Fruit fly (Drosophila melanogaster) whole organism, embryonic: ENCODE data around the gene Glut3.

Source experiments
- Antp ChIP-seq: fragments of 200-800 bp; sonication (Bioruptor generic); optimal IDR thresholded peaks from 3 replicates; lab custom pipeline; 2016; ENCODE audit warnings: missing biosample characterization, missing genetic modification characterization
- Awh ChIP-seq: fragments of 200-800 bp; sonication (Bioruptor generic); IDR thresholded peaks from 2 replicates; pipeline ENCODE4, ENCODE4 v1.3.6; 2022; ENCODE audit warnings: missing biosample characterization, missing genetic modification characterization
- B-H1 ChIP-seq: fragments of 200-800 bp; sonication (Bioruptor generic); IDR thresholded peaks from 3 replicates; pipeline ENCODE4 v1.3.6; 2022; ENCODE audit warnings: missing biosample characterization, missing genetic modification characterization
- Bteb2 ChIP-seq: fragments of 200-800 bp; sonication (Bioruptor generic); optimal IDR thresholded peaks from 2 replicates; lab custom pipeline; 2016; ENCODE audit warnings: missing biosample characterization, missing genetic modification characterization
- CG10209 ChIP-seq: fragments of 200-800 bp; sonication (Bioruptor generic); optimal IDR thresholded peaks from 3 replicates; lab custom pipeline; 2017; ENCODE audit warnings: missing biosample characterization, mild to moderate bottlenecking, missing genetic modification characterization, missing genetic modification reagents
- CG1024 ChIP-seq: fragments of 200-800 bp; sonication (Bioruptor generic); IDR thresholded peaks from 2 replicates; pipeline ENCODE4 v1.3.6; 2022; ENCODE audit warnings: missing biosample characterization, missing genetic modification characterization
- CG10565 ChIP-seq: fragments of 200-800 bp; sonication (Bioruptor generic); optimal IDR thresholded peaks from 3 replicates; lab custom pipeline; 2016; ENCODE audit warnings: missing biosample characterization, mild to moderate bottlenecking, missing genetic modification characterization
- CG10959 ChIP-seq: fragments of 200-800 bp; sonication (Bioruptor generic); IDR thresholded peaks from 2 replicates; pipeline ENCODE4 v1.3.6; 2022; ENCODE audit warnings: missing biosample characterization, missing genetic modification characterization
- CG11560 ChIP-seq: fragments of 200-800 bp; sonication (Bioruptor generic); IDR thresholded peaks from 3 replicates; pipeline ENCODE4 v1.3.6; 2022; ENCODE audit warnings: missing biosample characterization, missing genetic modification characterization
- CG12104 ChIP-seq: fragments of 200-800 bp; sonication (Bioruptor generic); optimal IDR thresholded peaks from 3 replicates; lab custom pipeline; 2016; ENCODE audit warnings: missing biosample characterization, missing genetic modification characterization
- CG12219 ChIP-seq: fragments of 200-800 bp; sonication (Bioruptor generic); optimal IDR thresholded peaks from 3 replicates; lab custom pipeline; 2018; ENCODE audit warnings: missing biosample characterization, mild to moderate bottlenecking, missing genetic modification characterization
- CG17612 ChIP-seq: fragments of 200-800 bp; sonication (Bioruptor generic); IDR thresholded peaks from 2 replicates; pipeline ENCODE4 v1.3.6; 2022; ENCODE audit warnings: missing biosample characterization, missing genetic modification characterization
- CG18011 ChIP-seq: fragments of 200-800 bp; sonication (Bioruptor generic); optimal IDR thresholded peaks from 2 replicates; lab custom pipeline; 2017; ENCODE audit warnings: missing biosample characterization, missing genetic modification characterization, mild to moderate bottlenecking, moderate library complexity, missing genotype
- CG18476 ChIP-seq: fragments of 200-800 bp; sonication (Bioruptor generic); optimal IDR thresholded peaks from 2 replicates; lab custom pipeline; 2016; ENCODE audit warnings: missing biosample characterization, mild to moderate bottlenecking, missing genetic modification characterization
- CG2120 ChIP-seq: fragments of 200-800 bp; sonication (Bioruptor generic); optimal IDR thresholded peaks from 3 replicates; lab custom pipeline; 2016; ENCODE audit warnings: missing biosample characterization, missing genetic modification characterization
- CG2202 ChIP-seq: fragments of 200-800 bp; sonication (Bioruptor generic); optimal IDR thresholded peaks from 2 replicates; lab custom pipeline; 2018; ENCODE audit warnings: missing biosample characterization, mild to moderate bottlenecking, missing genetic modification characterization
- CG32767 ChIP-seq: fragments of 200-800 bp; sonication (Bioruptor generic); IDR thresholded peaks from 2 replicates; pipeline ENCODE4 v1.3.6; 2022; ENCODE audit warnings: missing biosample characterization, missing genetic modification characterization
- CG3726 ChIP-seq: fragments of 200-800 bp; sonication (Bioruptor generic); IDR thresholded peaks from 3 replicates; pipeline ENCODE4, ENCODE4 v1.3.6; 2022; ENCODE audit warnings: missing biosample characterization, missing genetic modification characterization
- CG4707 ChIP-seq: fragments of 200-800 bp; sonication (Bioruptor generic); optimal IDR thresholded peaks from 2 replicates; lab custom pipeline; 2018; ENCODE audit warnings: missing biosample characterization, mild to moderate bottlenecking, missing genetic modification characterization, moderate library complexity
- CG4730 ChIP-seq: fragments of 200-800 bp; sonication (Bioruptor generic); IDR thresholded peaks from 2 replicates; pipeline ENCODE4 v1.3.6; 2022; ENCODE audit warnings: missing biosample characterization, missing genetic modification characterization
- CG4820 ChIP-seq: fragments of 200-800 bp; sonication (Bioruptor generic); optimal IDR thresholded peaks from 3 replicates; lab custom pipeline; 2016; ENCODE audit warnings: missing biosample characterization, missing genetic modification characterization
- CG6254 ChIP-seq: fragments of 200-800 bp; sonication (Bioruptor generic); optimal IDR thresholded peaks from 3 replicates; lab custom pipeline; 2017; ENCODE audit warnings: mild to moderate bottlenecking, missing biosample characterization, missing genetic modification reagents, missing genetic modification characterization
- CG6272 ChIP-seq: fragments of 200-800 bp; sonication (Bioruptor generic); IDR thresholded peaks from 2 replicates; pipeline ENCODE4 v1.3.6; 2022; ENCODE audit warnings: missing biosample characterization, missing genetic modification characterization
- CG6654 ChIP-seq: fragments of 200-800 bp; sonication (Bioruptor generic); optimal IDR thresholded peaks from 2 replicates; lab custom pipeline; 2017; ENCODE audit warnings: missing biosample characterization, mild to moderate bottlenecking, missing genetic modification characterization
- CG7987 ChIP-seq: fragments of 200-800 bp; sonication (Bioruptor generic); optimal IDR thresholded peaks from 2 replicates; lab custom pipeline; 2018; ENCODE audit warnings: missing biosample characterization, mild to moderate bottlenecking, missing genetic modification characterization, moderate library complexity
- Dek ChIP-seq: fragments of 200-800 bp; sonication (Bioruptor generic); optimal IDR thresholded peaks from 3 replicates; lab custom pipeline; 2019; ENCODE audit warnings: missing biosample characterization, mild to moderate bottlenecking, missing genetic modification characterization, moderate library complexity
- Eip74EF ChIP-seq, 2 experiments: fragments of 200-800 bp in 1 of 2; fragments of >200 bp in 1 of 2; sonication (Bioruptor generic) in 1 of 2; optimal IDR thresholded peaks; 2 replicates each; lab custom pipeline; 2017 to 2019; ENCODE audit warnings: missing biosample characterization in 2 of 2, missing genetic modification characterization in 2 of 2, mild to moderate bottlenecking in 1 of 2, moderate library complexity in 1 of 2
- Fer3 ChIP-seq: fragments of 200-800 bp; sonication (Bioruptor generic); optimal IDR thresholded peaks from 2 replicates; lab custom pipeline; 2018; ENCODE audit warnings: missing biosample characterization, mild to moderate bottlenecking, missing genetic modification characterization, moderate library complexity
- Max ChIP-seq: fragments of 200-800 bp; sonication (Bioruptor generic); optimal IDR thresholded peaks from 2 replicates; lab custom pipeline; 2016; ENCODE audit warnings: missing biosample characterization, mild to moderate bottlenecking, missing genetic modification characterization
- Meics ChIP-seq: fragments of 200-800 bp; sonication (Bioruptor generic); optimal IDR thresholded peaks from 2 replicates; lab custom pipeline; 2017; ENCODE audit warnings: missing biosample characterization, mild to moderate bottlenecking, missing genetic modification characterization
- Rfx ChIP-seq: fragments of 200-800 bp; sonication (Bioruptor generic); IDR thresholded peaks from 2 replicates; pipeline ENCODE4 v1.3.6; 2022; ENCODE audit warnings: missing biosample characterization, missing genetic modification characterization
- Rx ChIP-seq: fragments of 200-800 bp; sonication (Bioruptor generic); IDR thresholded peaks from 2 replicates; pipeline ENCODE4 v1.3.6; 2022; ENCODE audit warnings: missing biosample characterization, missing genetic modification characterization
- Usf ChIP-seq: fragments of 200-800 bp; sonication (Bioruptor generic); optimal IDR thresholded peaks from 2 replicates; lab custom pipeline; 2017; ENCODE audit warnings: missing genotype, missing biosample characterization, missing genetic modification characterization
- YL-1 ChIP-seq: fragments of 200-800 bp; sonication (Bioruptor generic); optimal IDR thresholded peaks from 3 replicates; lab custom pipeline; 2017; ENCODE audit warnings: missing biosample characterization, mild to moderate bottlenecking, missing genetic modification characterization
- abd-A ChIP-seq: fragments of 200-800 bp; sonication (Bioruptor generic); optimal IDR thresholded peaks from 3 replicates; lab custom pipeline; 2019; ENCODE audit warnings: missing biosample characterization, mild to moderate bottlenecking, missing genetic modification characterization, moderate library complexity
- crc ChIP-seq: fragments of 200-800 bp; sonication (Bioruptor generic); optimal IDR thresholded peaks from 2 replicates; lab custom pipeline; 2016; ENCODE audit warnings: missing biosample characterization, missing genetic modification characterization
- croc ChIP-seq: fragments of 200-800 bp; sonication (Bioruptor generic); conservative IDR thresholded peaks from 3 replicates; pipeline ENCODE4 v1.3.6; 2022; ENCODE audit warnings: missing biosample characterization, missing genetic modification characterization
- dati ChIP-seq: fragments of 200-800 bp; sonication (Bioruptor generic); IDR thresholded peaks from 2 replicates; pipeline ENCODE4 v1.3.6; 2022; ENCODE audit warnings: missing biosample characterization, missing genetic modification characterization
- fd96Cb ChIP-seq: fragments of 200-800 bp; sonication (Bioruptor generic); optimal IDR thresholded peaks from 2 replicates; lab custom pipeline; 2018; ENCODE audit warnings: missing biosample characterization, mild to moderate bottlenecking, missing genetic modification characterization, moderate library complexity
- ftz-f1 ChIP-seq: fragments of 200-800 bp; sonication (Bioruptor generic); optimal IDR thresholded peaks from 2 replicates; lab custom pipeline; 2016; ENCODE audit warnings: missing biosample characterization, missing genetic modification characterization
- gem ChIP-seq: fragments of 200-800 bp; sonication (Bioruptor generic); optimal IDR thresholded peaks from 2 replicates; lab custom pipeline; 2019; ENCODE audit warnings: missing biosample characterization, mild to moderate bottlenecking, missing genetic modification characterization, moderate library complexity
- gsb-n ChIP-seq: fragments of 200-800 bp; sonication (Bioruptor generic); optimal IDR thresholded peaks from 3 replicates; lab custom pipeline; 2018; ENCODE audit warnings: missing biosample characterization, mild to moderate bottlenecking, missing genetic modification characterization
- kah ChIP-seq: fragments of 200-800 bp; sonication (Bioruptor generic); optimal IDR thresholded peaks from 2 replicates; lab custom pipeline; 2018; ENCODE audit warnings: missing biosample characterization, mild to moderate bottlenecking, missing genetic modification characterization
- onecut ChIP-seq: fragments of 200-800 bp; sonication (Bioruptor generic); IDR thresholded peaks from 2 replicates; pipeline ENCODE4 v1.3.6; 2022; ENCODE audit warnings: missing biosample characterization, missing genetic modification characterization
- run ChIP-seq: fragments of 200-800 bp; sonication (Bioruptor generic); optimal IDR thresholded peaks from 3 replicates; lab custom pipeline; 2018; ENCODE audit warnings: missing biosample characterization, mild to moderate bottlenecking, missing genetic modification characterization
- sc ChIP-seq, 3 experiments: fragments of >200 bp in 2 of 3; fragments of 200-800 bp in 1 of 3; sonication (Bioruptor generic) in 1 of 3; optimal IDR thresholded peaks; 2 replicates in 2 of 3; 3 replicates in 1 of 3; lab custom pipeline; 2017; ENCODE audit warnings: mild to moderate bottlenecking in 1 of 3, missing biosample characterization in 1 of 3, missing genetic modification characterization in 1 of 3, missing genetic modification reagents in 1 of 3
- sim ChIP-seq: fragments of 200-800 bp; sonication (Bioruptor generic); IDR thresholded peaks from 2 replicates; pipeline ENCODE4 v1.3.6; 2022; ENCODE audit warnings: missing biosample characterization, missing genetic modification characterization
- sqz ChIP-seq: fragments of 200-800 bp; sonication (Bioruptor generic); optimal IDR thresholded peaks from 3 replicates; lab custom pipeline; 2018; ENCODE audit warnings: missing biosample characterization, mild to moderate bottlenecking, missing genetic modification characterization
- tap ChIP-seq: fragments of 200-800 bp; optimal IDR thresholded peaks from 3 replicates; lab custom pipeline; 2019; ENCODE audit warnings: missing biosample characterization, mild to moderate bottlenecking, missing genetic modification characterization, moderate library complexity
- zen ChIP-seq: fragments of 200-800 bp; sonication (Bioruptor generic); optimal IDR thresholded peaks from 3 replicates; lab custom pipeline; 2018; ENCODE audit warnings: missing biosample characterization, mild to moderate bottlenecking, missing genetic modification characterization, moderate library complexity

Glut3 gene

dm6 chr3R:16748558-16749172 lies 39.4 kb upstream of the Glut3 start (continued):
- TF ChIP-seq CG2120 (GFP tag; lab: Kevin White, UChicago) (no peak), Max (GFP tag; lab: Kevin White, UChicago) (no peak), CG12104 (GFP tag; lab: Kevin White, UChicago) (no peak), CG2202 (tag; lab: Kevin White, UChicago) (no peak), CG11560 (no peak), sqz (no peak), run (tag; lab: Kevin White, UChicago) (no peak), ftz-f1 (GFP tag; lab: Kevin White, UChicago) (no peak), Awh (GFP tag; lab: Robert Waterston, UW) (0 out of 2 replicates have a peak, but pooled peaks have one; percentile 10), CG10565 (GFP tag; lab: Kevin White, UChicago) (no peak), croc (no peak), crc (GFP tag; lab: Kevin White, UChicago) (no peak), Fer3 (tag; lab: Kevin White, UChicago) (no peak), YL-1 (GFP tag; lab: Kevin White, UChicago) (no peak), Antp (GFP tag; lab: Kevin White, UChicago) (peak; percentile 25), Meics (no peak), sim (GFP tag; lab: Robert Waterston, UW) (0 out of 2 replicates have a peak, but pooled peaks have one; percentile 8), CG4820 (GFP tag; lab: Kevin White, UChicago) (peak; percentile 50), kah (no peak), CG4707 (no peak), Usf (no peak), gsb-n (peak; percentile 14), sc (optimal IDR thresholded peaks at IDR 0.05; lab: Kevin White, UChicago) (no peak), sc (GFP tag; optimal IDR thresholded peaks at IDR 0.05; lab: Kevin White, UChicago) (no peak), Dek (tag; lab: Kevin White, UChicago) (no peak), CG32767 (no peak), B-H1 (no peak), onecut (GFP tag; lab: Robert Waterston, UW) (peak; percentile 49), zen (no peak), Bteb2 (GFP tag; lab: Kevin White, UChicago) (no peak), CG6254 (GFP tag; lab: Kevin White, UChicago) (no peak), CG10959 (GFP tag; lab: Robert Waterston, UW) (peak; percentile 43; the same call in 1 of the 2 replicates), fd96Cb (tag; lab: Kevin White, UChicago) (peak; percentile 27), CG7987 (GFP tag; lab: Kevin White, UChicago) (no peak), Eip74EF (GFP tag; optimal IDR thresholded peaks at IDR 0.05; lab: Kevin White, UChicago) (no peak), CG10209 (no peak), gem (tag; lab: Kevin White, UChicago) (peak; percentile 42), CG1024 (GFP tag; lab: Robert Waterston, UW) (no peak), CG18476 (GFP tag; lab: Kevin White, UChicago) (no peak), Rfx (GFP tag; lab: Robert Waterston, UW) (peak; percentile 33; the same call in 1 of the 2 replicates), CG6654 (peak; percentile 99), abd-A (tag; lab: Kevin White, UChicago) (peak; percentile 97), CG6272 (no peak), CG12219 (GFP tag; lab: Kevin White, UChicago) (no peak), CG4730 (GFP tag; lab: Robert Waterston, UW) (no peak), tap (no peak), Rx (no peak), CG18011 (peak; percentile 18), dati (GFP tag; lab: Robert Waterston, UW) (no peak), CG3726 (no peak), CG17612 (GFP tag; lab: Robert Waterston, UW) (no peak)
